Fruit fly (Drosophila melanogaster) whole organism, adult: ENCODE measurements around the gene Gyc89Db.

Experiments
- CG11617 ChIP-seq: fragments of 200-800 bp; sonication (Bioruptor generic); optimal IDR thresholded peaks from 2 replicates; lab custom pipeline; 2017; ENCODE audit warnings: mild to moderate bottlenecking, missing biosample characterization, missing genetic modification reagents, missing genetic modification characterization
- CG14711 ChIP-seq: fragments of 200-800 bp; sonication (Bioruptor generic); optimal IDR thresholded peaks from 2 replicates; lab custom pipeline; 2018; ENCODE audit warnings: missing biosample characterization, mild to moderate bottlenecking, missing genetic modification characterization, moderate library complexity
- CG1620 ChIP-seq: fragments of 200-800 bp; sonication (Bioruptor generic); optimal IDR thresholded peaks from 2 replicates; lab custom pipeline; 2016; ENCODE audit warnings: missing biosample characterization, missing genetic modification characterization
- CG33017 ChIP-seq: fragments of 200-800 bp; sonication (Bioruptor generic); optimal IDR thresholded peaks from 2 replicates; lab custom pipeline; 2018; ENCODE audit warnings: missing biosample characterization, mild to moderate bottlenecking, missing genetic modification characterization, moderate library complexity
- CG5204 ChIP-seq: fragments of 200-800 bp; sonication (Bioruptor generic); optimal IDR thresholded peaks from 2 replicates; lab custom pipeline; 2016; ENCODE audit warnings: missing biosample characterization, missing genetic modification characterization
- CG7045 ChIP-seq: fragments of 200-800 bp; sonication (Bioruptor generic); optimal IDR thresholded peaks from 2 replicates; lab custom pipeline; 2017; ENCODE audit warnings: missing biosample characterization, mild to moderate bottlenecking, missing genetic modification characterization
- Clk ChIP-seq: fragments of 200-800 bp; sonication (Bioruptor generic); optimal IDR thresholded peaks from 2 replicates; lab custom pipeline; 2017; ENCODE audit warnings: missing biosample characterization, missing genetic modification characterization
- Crg-1 ChIP-seq: fragments of 200-800 bp; sonication (Bioruptor generic); optimal IDR thresholded peaks from 2 replicates; lab custom pipeline; 2016; ENCODE audit warnings: missing biosample characterization, missing genetic modification characterization
- Hr96 ChIP-seq: fragments of 200-800 bp; sonication (Bioruptor generic); optimal IDR thresholded peaks from 2 replicates; lab custom pipeline; 2016; ENCODE audit warnings: missing biosample characterization, missing genetic modification characterization
- cic ChIP-seq: fragments of 200-800 bp; sonication (Bioruptor generic); optimal IDR thresholded peaks from 2 replicates; lab custom pipeline; 2017; ENCODE audit warnings: missing biosample characterization, mild to moderate bottlenecking, missing genetic modification characterization, moderate library complexity
- cnc ChIP-seq, 2 experiments: fragments of >200 bp; optimal IDR thresholded peaks; 2 replicates each; lab custom pipeline; 2017
- kay ChIP-seq: fragments of 200-800 bp; sonication (Bioruptor generic); peaks from one replicate; lab custom pipeline; 2016; ENCODE audit warnings: missing biosample characterization, missing genetic modification characterization, borderline replicate concordance
- tj ChIP-seq: fragments of 200-800 bp; sonication (Bioruptor generic); optimal IDR thresholded peaks from 3 replicates; lab custom pipeline; 2017; ENCODE audit warnings: missing biosample characterization, mild to moderate bottlenecking, missing genetic modification characterization, moderate library complexity

DNA sequence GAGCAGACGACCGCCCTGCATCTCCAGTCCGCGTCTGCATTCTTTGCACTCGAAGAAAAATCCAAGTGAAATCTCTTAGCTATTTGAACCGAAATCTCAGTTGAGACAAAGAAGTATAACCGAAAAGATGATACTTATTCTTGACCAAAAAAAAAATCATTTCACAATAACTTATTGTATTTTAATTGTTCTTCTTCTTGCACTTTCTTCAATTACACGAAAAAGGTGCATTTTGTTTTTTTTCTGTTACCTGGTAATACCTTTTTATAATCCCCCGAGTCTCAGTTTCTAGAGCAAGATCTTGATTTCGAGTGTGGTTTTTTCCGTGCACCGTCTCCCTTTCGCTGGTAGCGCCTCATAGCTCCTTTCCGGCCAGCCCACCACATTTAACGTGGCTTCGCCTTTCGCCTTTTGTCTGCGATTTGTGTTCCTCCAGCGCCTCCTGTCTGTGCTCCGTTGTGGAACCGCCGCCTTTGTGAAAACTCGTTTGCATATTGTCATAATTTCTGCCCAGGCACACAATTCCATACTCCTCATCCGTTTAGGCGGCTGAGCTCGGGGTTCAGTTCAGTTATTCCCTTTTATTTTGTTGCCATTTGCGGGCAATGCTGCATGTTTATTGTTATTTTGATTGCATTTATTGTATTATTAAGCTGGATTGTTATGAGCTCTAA is 49.9 kb downstream of the Gyc89Db start:
- no peak for TF ChIP-seq CG5204 (GFP tag; lab: Kevin White, UChicago)
- TF ChIP-seq cic (GFP tag; lab: Kevin White, UChicago), result no peak
- no peak for TF ChIP-seq CG1620 (GFP tag; lab: Kevin White, UChicago)
- TF ChIP-seq CG33017 (tag; lab: Kevin White, UChicago), result no peak
- no peak for TF ChIP-seq kay
- TF ChIP-seq tj (GFP tag; lab: Kevin White, UChicago), result no peak
- no peak for TF ChIP-seq CG7045
- TF ChIP-seq Clk, result no peak
- TF ChIP-seq CG11617 (GFP tag; lab: Kevin White, UChicago), result no peak
- TF ChIP-seq CG14711 (tag; lab: Kevin White, UChicago), result no peak
- no peak for TF ChIP-seq Hr96 (GFP tag; lab: Kevin White, UChicago)
- TF ChIP-seq cnc (optimal IDR thresholded peaks at IDR 0.05; lab: Kevin White, UChicago), result no peak
- TF ChIP-seq Crg-1 (GFP tag; lab: Kevin White, UChicago), result no peak
